Fruit fly (Drosophila melanogaster) whole organism, wandering third instar larva: ENCODE data around the gene CG46522.
"Not testable (repeated sequence)": the region's sequence is repeated elsewhere in the genome, so short reads cannot be mapped to it uniquely, and the experiment has no call there.

Source experiments
- CrebA ChIP-seq: fragments of 200-800 bp; sonication (Bioruptor generic); optimal IDR thresholded peaks from 2 replicates; lab custom pipeline; 2016; ENCODE audit warnings: missing biosample characterization, mild to moderate bottlenecking, missing genetic modification characterization, borderline replicate concordance
- Dfd ChIP-seq: fragments of >200 bp; optimal IDR thresholded peaks from 2 replicates; lab custom pipeline; 2017; ENCODE audit warnings: missing biosample characterization, missing genetic modification characterization
- GATAd ChIP-seq: sonication (Bioruptor generic); optimal IDR thresholded peaks from 2 replicates; lab custom pipeline; 2016; ENCODE audit warnings: missing biosample characterization, missing genetic modification characterization
- Hnf4 ChIP-seq: fragments of 200-800 bp; sonication (Bioruptor generic); optimal IDR thresholded peaks from 2 replicates; lab custom pipeline; 2016; ENCODE audit warnings: missing biosample characterization, mild to moderate bottlenecking, missing genetic modification characterization
- Mio ChIP-seq: sonication (Bioruptor generic); optimal IDR thresholded peaks from 2 replicates; lab custom pipeline; 2016; ENCODE audit warnings: missing biosample characterization, missing genetic modification characterization
- dsf ChIP-seq: sonication (Bioruptor generic); optimal IDR thresholded peaks from 2 replicates; lab custom pipeline; 2016; ENCODE audit warnings: missing biosample characterization, missing genetic modification characterization, borderline replicate concordance
- fru ChIP-seq: fragments of 200-800 bp; sonication (Bioruptor generic); optimal IDR thresholded peaks from 3 replicates; lab custom pipeline; 2016; ENCODE audit warnings: missing biosample characterization, mild to moderate bottlenecking, missing genetic modification characterization
- pan ChIP-seq: fragments of >200 bp; optimal IDR thresholded peaks from 2 replicates; lab custom pipeline; 2017
- rgr ChIP-seq: fragments of 200-800 bp; sonication (Bioruptor generic); optimal IDR thresholded peaks from 3 replicates; lab custom pipeline; 2016; ENCODE audit warnings: missing biosample characterization, mild to moderate bottlenecking, missing genetic modification characterization

dm6 chrX:22241272-22241671, 5.1 kb upstream of the CG46522 start, which contains the start of gene CG46521:
- TF ChIP-seq fru (GFP tag; lab: Kevin White, UChicago); Dfd (GFP tag; lab: Kevin White, UChicago); Hnf4; dsf; rgr (GFP tag; lab: Kevin White, UChicago); GATAd (GFP tag; lab: Kevin White, UChicago); CrebA (GFP tag; lab: Kevin White, UChicago); pan (lab: Kevin White, UChicago); Mio (GFP tag; lab: Kevin White, UChicago): not testable (repeated sequence)
